Worm (Caenorhabditis elegans): ENCODE measurements around the gene fbxa-220.

Gene fbxa-220

DNA sequence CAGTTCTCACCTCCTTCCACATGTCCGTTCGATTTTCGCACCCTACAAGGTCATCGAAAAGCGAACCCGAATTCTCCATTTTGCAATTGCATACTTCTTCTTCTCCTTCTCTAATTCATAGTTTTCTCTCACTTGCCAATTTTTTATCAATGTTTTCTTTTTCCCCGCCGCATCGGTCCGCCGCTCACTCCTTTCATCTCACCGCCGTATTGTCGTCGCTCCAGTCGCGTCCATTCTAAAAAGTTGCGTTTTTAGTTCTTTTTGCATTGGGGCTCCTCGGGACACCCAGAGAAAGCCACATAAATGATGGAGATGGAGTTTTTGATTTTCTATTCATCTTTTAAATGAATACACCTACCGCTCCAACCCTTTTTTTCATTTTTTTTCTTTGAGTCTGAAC, 32.6 kb downstream of the fbxa-220 start:
- no peak for TF ChIP-seq snpc-3.4 (tag; optimal IDR thresholded peaks at IDR 0.05)
- TF ChIP-seq madf-8 (GFP tag; conservative IDR thresholded peaks at IDR 0.05): no peak
- no peak for TF ChIP-seq nhr-27 (tag; optimal IDR thresholded peaks at IDR 0.05)
- TF ChIP-seq snpc-4 (GFP tag; optimal IDR thresholded peaks at IDR 0.05): no peak
- no peak for TF ChIP-seq snpc-4 (tag; optimal IDR thresholded peaks at IDR 0.05)
- TF ChIP-seq B0035.1 (tag; optimal IDR thresholded peaks at IDR 0.05): no peak
- no peak for TF ChIP-seq pha-4 (tag; optimal IDR thresholded peaks at IDR 0.05)
- no peak for TF ChIP-seq Y95B8A.8 (GFP tag; IDR thresholded peaks at IDR 0.05)
- TF ChIP-seq B0261.1 (tag; optimal IDR thresholded peaks at IDR 0.05): no peak
- no peak for TF ChIP-seq lin-26 (GFP tag; IDR thresholded peaks at IDR 0.05)
- no peak for TF ChIP-seq rec-8 (tag; optimal IDR thresholded peaks at IDR 0.05)
- no peak for TF ChIP-seq rcor-1 (GFP tag; IDR thresholded peaks at IDR 0.05)
- no peak for TF ChIP-seq zim-3 (tag; optimal IDR thresholded peaks at IDR 0.05)
- no peak for TF ChIP-seq F22D6.2 (tag; optimal IDR thresholded peaks at IDR 0.05)
- TF ChIP-seq F10E7.11 (tag; optimal IDR thresholded peaks at IDR 0.05): no peak
- TF ChIP-seq hlh-26 (GFP tag; conservative IDR thresholded peaks at IDR 0.05): no peak
- no peak for TF ChIP-seq rpc-1 (optimal IDR thresholded peaks at IDR 0.05)
- no peak for TF ChIP-seq rpc-1 (tag; optimal IDR thresholded peaks at IDR 0.05)
- no peak for TF ChIP-seq Y53F4B.3 (GFP tag; IDR thresholded peaks at IDR 0.05)

ce11 chrIII:11448330-11448729, 35.7 kb downstream of the fbxa-220 start:
- TF ChIP-seq sea-2 (GFP tag; IDR thresholded peaks at IDR 0.05): no peak
- no peak for TF ChIP-seq hlh-12 (tag; optimal IDR thresholded peaks at IDR 0.05)
- no peak for TF ChIP-seq ceh-100 (GFP tag; IDR thresholded peaks at IDR 0.05)
- TF ChIP-seq ceh-40 (GFP tag; IDR thresholded peaks at IDR 0.05): no peak

ce11 chrIII:11446826-11447225, 37.2 kb downstream of the fbxa-220 start:
- TF ChIP-seq K11D2.4 (GFP tag; IDR thresholded peaks at IDR 0.05) (no peak), Y95B8A.8 (GFP tag; IDR thresholded peaks at IDR 0.05) (no peak), xnd-1 (tag; optimal IDR thresholded peaks at IDR 0.05) (no peak), ztf-3 (GFP tag; optimal IDR thresholded peaks at IDR 0.05) (no peak), tbp1 (GFP tag; optimal IDR thresholded peaks at IDR 0.05) (no peak)

DNA sequence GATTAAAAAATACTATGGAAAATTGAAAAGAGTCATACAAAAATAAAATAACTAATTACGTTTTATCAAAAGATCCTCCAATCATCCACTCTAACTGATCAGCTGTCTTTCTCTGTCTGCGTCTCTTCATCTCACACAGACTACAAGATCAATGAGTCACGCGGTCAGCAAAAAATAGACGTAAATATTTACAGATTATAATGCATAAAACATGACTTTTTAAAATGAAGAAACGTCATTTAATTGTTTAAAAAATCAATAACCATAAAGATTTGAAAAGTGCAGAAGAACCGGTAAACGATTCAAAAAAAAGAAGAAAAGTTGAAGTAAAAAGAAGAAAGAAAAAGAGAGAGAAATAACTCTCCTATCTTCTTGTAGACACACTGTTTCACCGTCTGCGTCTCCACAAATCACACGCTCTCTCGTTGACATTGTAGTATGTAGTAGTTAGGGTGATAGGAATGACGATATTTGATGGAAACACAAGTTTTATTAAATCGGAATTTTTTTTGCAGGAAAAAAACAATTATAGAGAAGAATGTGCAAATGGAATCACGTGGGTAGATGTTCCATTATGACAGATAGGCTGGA, 39.1 kb downstream of the fbxa-220 start:
- TF ChIP-seq F23B12.7 (tag; optimal IDR thresholded peaks at IDR 0.05; ENCODE audit: insufficient read depth): no peak
- no peak for TF ChIP-seq atf-7 (tag; optimal IDR thresholded peaks at IDR 0.05)
- no peak for TF ChIP-seq K12H6.12 (tag; optimal IDR thresholded peaks at IDR 0.05)
- TF ChIP-seq T07F8.4 (tag; optimal IDR thresholded peaks at IDR 0.05): no peak
- TF ChIP-seq somi-1 (GFP tag; optimal IDR thresholded peaks at IDR 0.05): peak; percentile 37
- peak; percentile 87 for TF ChIP-seq hmg-1.2 (GFP tag; IDR thresholded peaks at IDR 0.05)
- no peak for TF ChIP-seq T26A5.8 (tag; optimal IDR thresholded peaks at IDR 0.05)
- no peak for TF ChIP-seq akir-1 (GFP tag; optimal IDR thresholded peaks at IDR 0.05)
- no peak for TF ChIP-seq C06A6.2 (GFP tag; conservative IDR thresholded peaks at IDR 0.05)
- TF ChIP-seq K11D2.4 (GFP tag; IDR thresholded peaks at IDR 0.05): no peak
- no peak for TF ChIP-seq chd-7 (tag; optimal IDR thresholded peaks at IDR 0.05)
- TF ChIP-seq zim-3 (tag; optimal IDR thresholded peaks at IDR 0.05): no peak
- TF ChIP-seq lin-40 (tag; optimal IDR thresholded peaks at IDR 0.05): peak; percentile 38
- TF ChIP-seq ztf-3 (GFP tag; optimal IDR thresholded peaks at IDR 0.05): no peak
- no peak for TF ChIP-seq ama-1 (optimal IDR thresholded peaks at IDR 0.05)
- no peak for TF ChIP-seq ama-1 (GFP tag; optimal IDR thresholded peaks at IDR 0.05)
- TF ChIP-seq dpff-1 (tag; optimal IDR thresholded peaks at IDR 0.05): no peak
- TF ChIP-seq snpc-4 (GFP tag; optimal IDR thresholded peaks at IDR 0.05): no peak
- TF ChIP-seq snpc-4 (tag; optimal IDR thresholded peaks at IDR 0.05): peak in 1 of 4 experiments; percentile 2
- TF ChIP-seq ceh-79 (tag; optimal IDR thresholded peaks at IDR 0.05): no peak
- no peak for TF ChIP-seq bed-1 (GFP tag; IDR thresholded peaks at IDR 0.05)
